Worm (Caenorhabditis elegans) whole organism, young adult: ENCODE measurements around the gene F13B6.2.

Source experiments
- K12H6.12 ChIP-seq: fragments of 200-800 bp; sonication (Bioruptor generic); optimal IDR thresholded peaks from 2 replicates; lab custom pipeline; 2018; ENCODE audit warnings: mild to moderate bottlenecking, missing genetic modification characterization, missing compliant biosample characterization
- ama-1 ChIP-seq, 3 experiments: fragments of 150-350 bp in 1 of 3; sonication (generic microtip) in 2 of 3; optimal IDR thresholded peaks; 2 replicates each; lab custom pipeline; 2014 to 2018; ENCODE audit warnings: missing biosample characterization in 2 of 3, missing genetic modification characterization in 2 of 3, missing genetic modification reagents in 2 of 3
- attf-6 ChIP-seq: fragments of 200-800 bp; sonication (Bioruptor generic); IDR thresholded peaks from 2 replicates; pipeline ENCODE4 v1.3.6; 2022; ENCODE audit warnings: missing genetic modification reagents, missing genetic modification characterization, missing compliant biosample characterization
- hsf-1 ChIP-seq: fragments of 200-800 bp; sonication (Bioruptor generic); IDR thresholded peaks from 2 replicates; pipeline ENCODE4 v1.3.6; 2022; ENCODE audit warnings: missing genetic modification reagents, missing genetic modification characterization, missing compliant biosample characterization
- pha-4 ChIP-seq: fragments of 150-350 bp; sonication (generic microtip); optimal IDR thresholded peaks from 2 replicates; lab custom pipeline; 2014; ENCODE audit warnings: missing biosample characterization, missing genetic modification reagents, missing genetic modification characterization

ce11 chrIV:7507841-7508509 lies 47.9 kb upstream of the F13B6.2 start, which contains the start of the genes vdac-1 and R05G6.5:
- no peak for TF ChIP-seq ama-1 (optimal IDR thresholded peaks at IDR 0.05; lab: Kevin White, UChicago)
- no peak for TF ChIP-seq ama-1 (GFP tag; optimal IDR thresholded peaks at IDR 0.05; lab: Kevin White, UChicago)
- no peak; the same call in 1 of the 2 replicates for TF ChIP-seq attf-6 (GFP tag; lab: Robert Waterston, UW)
- no peak for TF ChIP-seq pha-4 (tag; lab: Kevin White, UChicago)
- 0 out of 2 replicates have a peak, but pooled peaks have one; percentile 54 for TF ChIP-seq hsf-1 (GFP tag; lab: Robert Waterston, UW)
- TF ChIP-seq K12H6.12 = peak; percentile 51
